Worm (Caenorhabditis elegans): ENCODE measurements around the gene taf-9.

taf-9 gene

ce11 chrIII:13615530-13615929 lies 8.5 kb upstream of the taf-9 start:
- TF ChIP-seq nhr-10 (tag; optimal IDR thresholded peaks at IDR 0.05) (no peak), madf-9 (GFP tag; conservative IDR thresholded peaks at IDR 0.05) (no peak), egl-43 (GFP tag; IDR thresholded peaks at IDR 0.05) (peak; percentile 70; the same call in 1 of the 2 replicates), mxl-2 (GFP tag; conservative IDR thresholded peaks at IDR 0.05) (peak; percentile 25; the same call in 1 of the 2 replicates), F44E2.7 (GFP tag; IDR thresholded peaks at IDR 0.05) (0 out of 2 replicates have a peak, but pooled peaks have one; percentile 41), R02D3.7 (tag; optimal IDR thresholded peaks at IDR 0.05) (no peak), ceh-32 (tag; optimal IDR thresholded peaks at IDR 0.05; ENCODE audit: poor library complexity) (no peak), nhr-25 (tag; optimal IDR thresholded peaks at IDR 0.05; ENCODE audit: borderline replicate concordance, insufficient read depth) (no peak), zag-1 (tag; optimal IDR thresholded peaks at IDR 0.05) (no peak), nhr-41 (GFP tag; IDR thresholded peaks at IDR 0.05) (no peak), dmd-9 (GFP tag; IDR thresholded peaks at IDR 0.05) (0 out of 2 replicates have a peak, but pooled peaks have one; percentile 43), tra-1 (GFP tag; IDR thresholded peaks at IDR 0.05) (peak; percentile 39; the same call in 1 of the 2 replicates), gei-8 (GFP tag; optimal IDR thresholded peaks at IDR 0.05) (no peak), F49E8.2 (tag; optimal IDR thresholded peaks at IDR 0.05; ENCODE audit: borderline replicate concordance) (no peak), nhr-77 (tag; optimal IDR thresholded peaks at IDR 0.05) (no peak), egl-27 (tag; optimal IDR thresholded peaks at IDR 0.05) (no peak), ceh-20 (GFP tag; IDR thresholded peaks at IDR 0.05) (no peak), F37D6.2 (tag; optimal IDR thresholded peaks at IDR 0.05) (no peak), lin-38 (GFP tag; IDR thresholded peaks at IDR 0.05) (no peak), mep-1 (tag; optimal IDR thresholded peaks at IDR 0.05) (no peak), set-16 (GFP tag; IDR thresholded peaks at IDR 0.05) (peak; percentile 95), D1046.2 (GFP tag; IDR thresholded peaks at IDR 0.05) (no peak), pha-4 (GFP tag; IDR thresholded peaks at IDR 0.05) (no peak), pha-4 (tag; optimal IDR thresholded peaks at IDR 0.05) (no peak), mdl-1 (tag; optimal IDR thresholded peaks at IDR 0.05) (no peak)

DNA sequence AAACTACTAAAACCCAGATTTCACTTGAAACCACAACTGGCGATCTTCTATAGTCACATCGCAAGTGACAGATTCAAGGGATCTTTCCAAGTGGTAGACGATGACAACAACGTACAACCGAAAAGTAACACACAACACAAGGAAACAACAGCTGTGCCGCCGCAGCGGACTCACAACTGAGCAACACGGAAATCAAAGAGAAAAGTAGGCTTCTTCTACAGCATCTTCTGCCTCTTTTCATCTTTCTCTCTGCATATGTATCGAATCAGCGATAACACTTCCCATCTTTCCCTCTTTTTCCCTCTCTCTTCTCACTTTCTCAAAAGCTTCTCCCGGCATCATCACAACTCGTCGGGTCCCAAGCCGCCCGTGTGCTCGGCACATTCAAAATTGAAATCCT lies 7.3 kb upstream of the taf-9 start, which contains the start of gene T12D8.9:
T12D8.9 (plus strand) TSS at position 312 of the 400 bp plus-strand sequence.
- TF ChIP-seq arid-1 (GFP tag; conservative IDR thresholded peaks at IDR 0.05) (0 out of 2 replicates have a peak, but pooled peaks have one; percentile 5), nhr-48 (tag; optimal IDR thresholded peaks at IDR 0.05) (no peak), nhr-42 (GFP tag; IDR thresholded peaks at IDR 0.05) (no peak), daf-16 (GFP tag; optimal IDR thresholded peaks at IDR 0.05) (peak in 1 of 2 experiments; percentile 17), daf-16 (tag; optimal IDR thresholded peaks at IDR 0.05) (no peak), unc-62 (GFP tag; optimal IDR thresholded peaks at IDR 0.05 in 1 of 2) (peak in 1 of 2 experiments; percentile 78), unc-62 (tag; optimal IDR thresholded peaks at IDR 0.05) (no peak), nhr-6 (tag; optimal IDR thresholded peaks at IDR 0.05) (no peak), Y48G9A.11 (GFP tag; IDR thresholded peaks at IDR 0.05) (no peak), zfp-3 (GFP tag; conservative IDR thresholded peaks at IDR 0.05) (no peak), lin-1 (GFP tag; IDR thresholded peaks at IDR 0.05) (no peak), hlh-11 (tag; optimal IDR thresholded peaks at IDR 0.05) (peak; percentile 42)

- peak in 1 of 2 experiments; percentile 68 for TF ChIP-seq unc-62 (GFP tag; optimal IDR thresholded peaks at IDR 0.05 in 1 of 2)
- no peak for TF ChIP-seq unc-62 (tag; optimal IDR thresholded peaks at IDR 0.05)
- no peak for TF ChIP-seq hlh-30 (tag; optimal IDR thresholded peaks at IDR 0.05; ENCODE audit: insufficient read depth)
- TF ChIP-seq madf-9 (GFP tag; conservative IDR thresholded peaks at IDR 0.05) = no peak
- 0 out of 4 replicates have a peak, but pooled peaks of 1 of the 2 experiments have one; percentile 56 for TF ChIP-seq madf-5 (GFP tag; IDR thresholded peaks at IDR 0.05)
- TF ChIP-seq daf-16 (GFP tag; optimal IDR thresholded peaks at IDR 0.05) = peak in 1 of 2 experiments; percentile 4
- TF ChIP-seq daf-16 (tag; optimal IDR thresholded peaks at IDR 0.05) = no peak
- no peak for TF ChIP-seq aly-2 (tag; optimal IDR thresholded peaks at IDR 0.05)
- TF ChIP-seq attf-4 (tag; optimal IDR thresholded peaks at IDR 0.05) = no peak
Measured at ce11 chrIII:13621012-13621411, 3.1 kb upstream of the taf-9 start.

Measured in whole organism, L4 larva.